Worm (Caenorhabditis elegans): Measurements from ENCODE around the gene daf-15.

- TF ChIP-seq pag-3 (tag; optimal IDR thresholded peaks at IDR 0.05; ENCODE audit: borderline replicate concordance) (no peak), dve-1 (tag; optimal IDR thresholded peaks at IDR 0.05) (no peak), fkh-10 (GFP tag; optimal IDR thresholded peaks at IDR 0.05) (no peak), hlh-6 (tag; optimal IDR thresholded peaks at IDR 0.05) (no peak), unc-42 (tag; optimal IDR thresholded peaks at IDR 0.05) (no peak), unc-86 (tag; optimal IDR thresholded peaks at IDR 0.05) (no peak), ceh-9 (tag; optimal IDR thresholded peaks at IDR 0.05) (no peak), fkh-6 (tag; optimal IDR thresholded peaks at IDR 0.05) (no peak), ama-1 (optimal IDR thresholded peaks at IDR 0.05) (no peak)
Measured at ce11 chrIV:9384826-9385225, 1.2 kb upstream of the daf-15 start, which contains the start of gene C10C5.7.
